Fruit fly (Drosophila melanogaster) whole organism, embryonic: ENCODE data around the gene dj-1beta.

ENCODE experiments used
- Awh ChIP-seq: fragments of 200-800 bp; sonication (Bioruptor generic); IDR thresholded peaks from 2 replicates; pipeline ENCODE4, ENCODE4 v1.3.6; 2022; ENCODE audit warnings: missing biosample characterization, missing genetic modification characterization
- BtbVII ChIP-seq: fragments of 200-800 bp; sonication (Bioruptor generic); optimal IDR thresholded peaks from 3 replicates; lab custom pipeline; 2017; ENCODE audit warnings: missing biosample characterization, mild to moderate bottlenecking, missing genetic modification characterization
- CG11696 ChIP-seq: fragments of 200-800 bp; sonication (Bioruptor generic); IDR thresholded peaks from 2 replicates; pipeline ENCODE4 v1.3.6; 2022; ENCODE audit warnings: missing biosample characterization, missing genetic modification characterization
- CG12236 ChIP-seq: fragments of 200-800 bp; sonication (Bioruptor generic); optimal IDR thresholded peaks from 2 replicates; lab custom pipeline; 2016; ENCODE audit warnings: missing biosample characterization, missing genetic modification characterization
- CG14710 ChIP-seq: fragments of 200-800 bp; sonication (Bioruptor generic); optimal IDR thresholded peaks from 3 replicates; lab custom pipeline; 2019; ENCODE audit warnings: missing biosample characterization, mild to moderate bottlenecking, missing genetic modification characterization, moderate library complexity
- CG14860 ChIP-seq: fragments of 200-800 bp; sonication (Bioruptor generic); IDR thresholded peaks from 3 replicates; pipeline ENCODE4 v1.3.6; 2022; ENCODE audit warnings: missing biosample characterization, missing genetic modification characterization; ENCODE audit not compliant: partially characterized antibody
- CG16815 ChIP-seq: fragments of 200-800 bp; sonication (Bioruptor generic); optimal IDR thresholded peaks from 3 replicates; lab custom pipeline; 2017; ENCODE audit warnings: missing biosample characterization, mild to moderate bottlenecking, missing genetic modification characterization
- CG17361 ChIP-seq: fragments of 200-800 bp; sonication (Bioruptor generic); IDR thresholded peaks from 3 replicates; pipeline ENCODE4 v1.3.6; 2022; ENCODE audit warnings: missing biosample characterization, missing genetic modification characterization
- CG1792 ChIP-seq: fragments of 200-800 bp; sonication (Bioruptor generic); optimal IDR thresholded peaks from 2 replicates; lab custom pipeline; 2016; ENCODE audit warnings: missing biosample characterization, missing genetic modification characterization
- CG2116 ChIP-seq: fragments of 200-800 bp; sonication (Bioruptor generic); optimal IDR thresholded peaks from 3 replicates; lab custom pipeline; 2018; ENCODE audit warnings: missing biosample characterization, mild to moderate bottlenecking, missing genetic modification characterization
- CG3281 ChIP-seq: fragments of 200-800 bp; sonication (Bioruptor generic); optimal IDR thresholded peaks from 3 replicates; lab custom pipeline; 2017; ENCODE audit warnings: missing biosample characterization, mild to moderate bottlenecking, missing genetic modification characterization
- CG34422 ChIP-seq: fragments of 200-800 bp; sonication (Bioruptor generic); IDR thresholded peaks from 3 replicates; pipeline ENCODE4 v1.3.6; 2022; ENCODE audit warnings: missing biosample characterization, missing genetic modification characterization
- CG4424 ChIP-seq: fragments of 200-800 bp; sonication (Bioruptor generic); optimal IDR thresholded peaks from 3 replicates; lab custom pipeline; 2016; ENCODE audit warnings: missing biosample characterization, missing genetic modification characterization
- CG4820 ChIP-seq: fragments of 200-800 bp; sonication (Bioruptor generic); optimal IDR thresholded peaks from 3 replicates; lab custom pipeline; 2016; ENCODE audit warnings: missing biosample characterization, missing genetic modification characterization
- CG5953 ChIP-seq: fragments of 200-800 bp; sonication (Bioruptor generic); IDR thresholded peaks from 2 replicates; pipeline ENCODE4 v1.3.6; 2022; ENCODE audit warnings: missing biosample characterization, missing genetic modification characterization
- CG6813 ChIP-seq: fragments of 200-800 bp; sonication (Bioruptor generic); optimal IDR thresholded peaks from 2 replicates; lab custom pipeline; 2017; ENCODE audit warnings: missing biosample characterization, missing genetic modification characterization, mild to moderate bottlenecking, moderate library complexity, missing genetic modification reagents
- CG7372 ChIP-seq: fragments of 200-800 bp; sonication (Bioruptor generic); IDR thresholded peaks from 2 replicates; pipeline ENCODE4 v1.3.6; 2022; ENCODE audit warnings: missing biosample characterization, missing genetic modification characterization
- CG7786 ChIP-seq: fragments of 200-800 bp; sonication (Bioruptor generic); optimal IDR thresholded peaks from 2 replicates; lab custom pipeline; 2016; ENCODE audit warnings: missing biosample characterization, missing genetic modification characterization
- CG7928 ChIP-seq: fragments of 200-800 bp; sonication (Bioruptor generic); optimal IDR thresholded peaks from 2 replicates; lab custom pipeline; 2017; ENCODE audit warnings: missing biosample characterization, mild to moderate bottlenecking, missing genetic modification characterization
- CG8281 ChIP-seq: fragments of 200-800 bp; sonication (Bioruptor generic); optimal IDR thresholded peaks from 2 replicates; lab custom pipeline; 2018; ENCODE audit warnings: missing biosample characterization, mild to moderate bottlenecking, missing genetic modification characterization, moderate library complexity
- CG9215 ChIP-seq: fragments of 200-800 bp; sonication (Bioruptor generic); IDR thresholded peaks from 2 replicates; pipeline ENCODE4 v1.3.6; 2022; ENCODE audit warnings: missing biosample characterization, missing genetic modification characterization
- CrebB ChIP-seq: fragments of 200-800 bp; sonication (Bioruptor generic); optimal IDR thresholded peaks from 3 replicates; lab custom pipeline; 2018; ENCODE audit warnings: missing biosample characterization, mild to moderate bottlenecking, missing genetic modification characterization
- Dp ChIP-seq: fragments of 200-800 bp; sonication (Bioruptor generic); optimal IDR thresholded peaks from 2 replicates; lab custom pipeline; 2018; ENCODE audit warnings: missing biosample characterization, mild to moderate bottlenecking, missing genetic modification characterization, moderate library complexity
- Drgx ChIP-seq: fragments of 200-800 bp; sonication (Bioruptor generic); IDR thresholded peaks from 2 replicates; pipeline ENCODE4 v1.3.6; 2022; ENCODE audit warnings: missing biosample characterization, missing genetic modification characterization
- Ets97D ChIP-seq: fragments of 200-800 bp; sonication (Bioruptor generic); optimal IDR thresholded peaks from 3 replicates; lab custom pipeline; 2016; ENCODE audit warnings: missing biosample characterization, missing genetic modification characterization
- Hr3 ChIP-seq: fragments of 200-800 bp; sonication (Bioruptor generic); optimal IDR thresholded peaks from 3 replicates; lab custom pipeline; 2016; ENCODE audit warnings: missing biosample characterization, missing genetic modification characterization
- Kr ChIP-seq: fragments of 200-800 bp; sonication (Bioruptor generic); optimal IDR thresholded peaks from 2 replicates; lab custom pipeline; 2017; ENCODE audit warnings: missing biosample characterization, mild to moderate bottlenecking, missing genetic modification characterization
- NC2α ChIP-seq: fragments of 200-800 bp; sonication (Bioruptor generic); optimal IDR thresholded peaks from 2 replicates; lab custom pipeline; 2016; ENCODE audit warnings: missing biosample characterization, missing genetic modification characterization
- Ravus ChIP-seq: fragments of 200-800 bp; sonication (Bioruptor generic); IDR thresholded peaks from 2 replicates; pipeline ENCODE4 v1.3.6; 2022; ENCODE audit warnings: missing biosample characterization, missing genetic modification characterization
- Sin3A ChIP-seq: fragments of >200 bp; optimal IDR thresholded peaks from 2 replicates; lab custom pipeline; 2018
- aop ChIP-seq: fragments of 200-800 bp; sonication (Bioruptor generic); IDR thresholded peaks from 2 replicates; pipeline ENCODE4 v1.3.6; 2022; ENCODE audit warnings: missing biosample characterization, missing genetic modification characterization
- crc ChIP-seq: fragments of 200-800 bp; sonication (Bioruptor generic); optimal IDR thresholded peaks from 2 replicates; lab custom pipeline; 2016; ENCODE audit warnings: missing biosample characterization, missing genetic modification characterization
- esg ChIP-seq: fragments of 200-800 bp; sonication (Bioruptor generic); conservative IDR thresholded peaks from 2 replicates; pipeline ENCODE4 v1.3.6; 2022; ENCODE audit warnings: missing biosample characterization, missing genetic modification characterization
- ewg ChIP-seq: fragments of 200-800 bp; sonication (Bioruptor generic); optimal IDR thresholded peaks from 3 replicates; lab custom pipeline; 2017; ENCODE audit warnings: mild to moderate bottlenecking, missing biosample characterization, missing genetic modification reagents, missing genetic modification characterization
- fru ChIP-seq: fragments of >200 bp; optimal IDR thresholded peaks from 2 replicates; lab custom pipeline; 2017
- ftz-f1 ChIP-seq: fragments of 200-800 bp; sonication (Bioruptor generic); optimal IDR thresholded peaks from 2 replicates; lab custom pipeline; 2016; ENCODE audit warnings: missing biosample characterization, missing genetic modification characterization
- grn ChIP-seq: fragments of 200-800 bp; sonication (Bioruptor generic); optimal IDR thresholded peaks from 3 replicates; lab custom pipeline; 2017; ENCODE audit warnings: missing biosample characterization, missing genetic modification characterization
- hbn ChIP-seq: fragments of 200-800 bp; sonication (Bioruptor generic); IDR thresholded peaks from 2 replicates; pipeline ENCODE4 v1.3.6; 2022; ENCODE audit warnings: missing biosample characterization, missing genetic modification characterization; ENCODE audit not compliant: partially characterized antibody
- ind ChIP-seq: fragments of 200-800 bp; sonication (Bioruptor generic); optimal IDR thresholded peaks from 3 replicates; lab custom pipeline; 2016; ENCODE audit warnings: missing biosample characterization, missing genetic modification characterization
- knrl ChIP-seq: fragments of 200-800 bp; sonication (Bioruptor generic); IDR thresholded peaks from 3 replicates; pipeline ENCODE4 v1.3.6; 2022; ENCODE audit warnings: missing biosample characterization, missing genetic modification characterization; ENCODE audit not compliant: partially characterized antibody
- nau ChIP-seq: fragments of 200-800 bp; sonication (Bioruptor generic); optimal IDR thresholded peaks from 3 replicates; lab custom pipeline; 2017; ENCODE audit warnings: missing biosample characterization, mild to moderate bottlenecking, missing genetic modification characterization, missing genetic modification reagents
- nmo ChIP-seq: fragments of 200-800 bp; sonication (Bioruptor generic); optimal IDR thresholded peaks from 2 replicates; lab custom pipeline; 2018; ENCODE audit warnings: missing biosample characterization, mild to moderate bottlenecking, missing genetic modification characterization, moderate library complexity
- nom ChIP-seq: fragments of 200-800 bp; sonication (Bioruptor generic); optimal IDR thresholded peaks from 2 replicates; lab custom pipeline; 2017; ENCODE audit warnings: missing biosample characterization, missing genetic modification characterization, mild to moderate bottlenecking, moderate library complexity, missing genetic modification reagents
- pan ChIP-seq, 4 experiments: fragments of >200 bp in 3 of 4; fragments of 200-800 bp in 1 of 4; sonication (Bioruptor generic) in 1 of 4; optimal IDR thresholded peaks in 3 of 4; IDR thresholded peaks in 1 of 4; 2 replicates each; pipeline versions ENCODE4 v1.3.6 to Lab custom; 2017 to 2022; ENCODE audit warnings: missing biosample characterization in 2 of 4, missing genetic modification characterization in 2 of 4, mixed read lengths in 1 of 4
- pnt ChIP-seq: fragments of 200-800 bp; sonication (Bioruptor generic); optimal IDR thresholded peaks from 3 replicates; lab custom pipeline; 2016; ENCODE audit warnings: missing biosample characterization, missing genetic modification characterization
- psq ChIP-seq: fragments of 200-800 bp; sonication (Bioruptor generic); optimal IDR thresholded peaks from 2 replicates; lab custom pipeline; 2017; ENCODE audit warnings: missing biosample characterization, missing genetic modification characterization
- ranshi ChIP-seq: fragments of 200-800 bp; sonication (Bioruptor generic); IDR thresholded peaks from 2 replicates; pipeline ENCODE4 v1.3.6; 2022; ENCODE audit warnings: missing biosample characterization, missing genetic modification characterization
- ro ChIP-seq: fragments of 200-800 bp; sonication (Bioruptor generic); IDR thresholded peaks from 2 replicates; pipeline ENCODE4 v1.3.6; 2022; ENCODE audit warnings: missing biosample characterization, missing genetic modification characterization
- sc ChIP-seq, 3 experiments: fragments of >200 bp in 2 of 3; fragments of 200-800 bp in 1 of 3; sonication (Bioruptor generic) in 1 of 3; optimal IDR thresholded peaks; 2 replicates in 2 of 3; 3 replicates in 1 of 3; lab custom pipeline; 2017; ENCODE audit warnings: mild to moderate bottlenecking in 1 of 3, missing biosample characterization in 1 of 3, missing genetic modification characterization in 1 of 3, missing genetic modification reagents in 1 of 3
- tap ChIP-seq: fragments of 200-800 bp; optimal IDR thresholded peaks from 3 replicates; lab custom pipeline; 2019; ENCODE audit warnings: missing biosample characterization, mild to moderate bottlenecking, missing genetic modification characterization, moderate library complexity
- zfh1 ChIP-seq: fragments of 200-800 bp; sonication (Bioruptor generic); IDR thresholded peaks from 3 replicates; pipeline ENCODE4 v1.3.6; 2022; ENCODE audit warnings: missing biosample characterization, missing genetic modification characterization
- zfh2 ChIP-seq: fragments of 200-800 bp; sonication (Bioruptor generic); optimal IDR thresholded peaks from 2 replicates; lab custom pipeline; 2016; ENCODE audit warnings: missing biosample characterization, missing genetic modification characterization

dj-1beta gene

DNA sequence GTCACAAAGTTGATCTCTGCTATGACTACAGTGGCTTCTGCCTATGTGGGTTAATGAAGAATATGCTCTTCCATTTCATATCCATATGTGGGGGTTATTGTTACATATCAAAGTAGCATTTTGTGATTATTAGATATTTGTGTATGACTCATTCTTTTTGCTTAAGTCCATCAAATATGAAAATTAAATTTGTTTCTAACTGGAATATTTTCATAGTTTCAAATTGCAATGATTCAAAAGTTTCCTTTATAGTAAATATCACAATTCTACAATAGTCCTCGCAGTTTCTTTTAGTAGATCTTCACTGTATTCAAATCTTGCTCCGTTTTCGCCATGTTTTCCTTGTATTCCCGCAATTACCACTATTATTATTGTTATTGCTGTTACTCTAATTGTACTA lies 1.7 kb upstream of the dj-1beta start (continued):
- TF ChIP-seq sc (optimal IDR thresholded peaks at IDR 0.05; lab: Kevin White, UChicago) = no peak
- TF ChIP-seq sc (GFP tag; optimal IDR thresholded peaks at IDR 0.05; lab: Kevin White, UChicago) = no peak
- TF ChIP-seq grn (GFP tag; lab: Kevin White, UChicago) = no peak
- no peak for TF ChIP-seq nau (GFP tag; lab: Kevin White, UChicago)
- 0 out of 3 replicates have a peak, but pooled peaks have one; percentile 41 for TF ChIP-seq zfh1 (GFP tag; lab: Robert Waterston, UW)
- TF ChIP-seq zfh2 = no peak
- peak; percentile 9 for TF ChIP-seq CG3281
- no peak for TF ChIP-seq CG34422 (GFP tag; lab: Robert Waterston, UW)
- no peak for TF ChIP-seq CG14860 (GFP tag; lab: Robert Waterston, UW)
- TF ChIP-seq Drgx = peak; percentile 80
- TF ChIP-seq CG6813 (GFP tag; lab: Kevin White, UChicago) = no peak
- TF ChIP-seq Ravus (GFP tag; lab: Robert Waterston, UW) = no peak
- TF ChIP-seq Awh (GFP tag; lab: Robert Waterston, UW) = 0 out of 2 replicates have a peak, but pooled peaks have one; percentile 32
- no peak for TF ChIP-seq knrl
- TF ChIP-seq nom = peak; percentile 12
- no peak for TF ChIP-seq CG1792 (GFP tag; lab: Kevin White, UChicago)
- no peak for TF ChIP-seq ftz-f1 (GFP tag; lab: Kevin White, UChicago)
- TF ChIP-seq CG16815 = no peak
- peak; percentile 4 for TF ChIP-seq CG7786
- TF ChIP-seq esg = no peak
- TF ChIP-seq aop (GFP tag; lab: Robert Waterston, UW) = no peak
- no peak for TF ChIP-seq Ets97D (GFP tag; lab: Kevin White, UChicago)
- no peak for TF ChIP-seq ranshi (GFP tag; lab: Robert Waterston, UW)
- no peak for TF ChIP-seq CG11696 (GFP tag; lab: Robert Waterston, UW)
- no peak; the same call in 2 of the 3 replicates for TF ChIP-seq CG17361 (GFP tag; lab: Robert Waterston, UW)
- peak; percentile 20 for TF ChIP-seq ind (GFP tag; lab: Kevin White, UChicago)
- no peak for TF ChIP-seq tap (tag; lab: Kevin White, UChicago)
- no peak for TF ChIP-seq Dp (GFP tag; lab: Kevin White, UChicago)
- no peak for TF ChIP-seq ro (GFP tag; lab: Robert Waterston, UW)
- no peak for TF ChIP-seq pan (optimal IDR thresholded peaks at IDR 0.05; lab: Kevin White, UChicago)
- TF ChIP-seq pan (GFP tag; optimal IDR thresholded peaks at IDR 0.05 in 1 of 2, IDR thresholded peaks at IDR 0.05 in 1 of 2) = no peak
- no peak for TF ChIP-seq CG12236
- TF ChIP-seq CG8281 (tag; lab: Kevin White, UChicago) = no peak
- no peak for TF ChIP-seq fru (lab: Kevin White, UChicago)
- no peak for TF ChIP-seq psq (GFP tag; lab: Kevin White, UChicago)
- no peak for TF ChIP-seq CG7928 (GFP tag; lab: Kevin White, UChicago)
- TF ChIP-seq CG5953 (GFP tag; lab: Robert Waterston, UW) = no peak
- TF ChIP-seq pnt (GFP tag; lab: Kevin White, UChicago) = no peak
- no peak for TF ChIP-seq Kr
- TF ChIP-seq Sin3A = no peak
- no peak for TF ChIP-seq BtbVII (GFP tag; lab: Kevin White, UChicago)
- TF ChIP-seq nmo = peak; percentile 42
- TF ChIP-seq ewg = no peak
- TF ChIP-seq NC2α (GFP tag; lab: Kevin White, UChicago) = no peak
- peak; percentile 12 for TF ChIP-seq CG4424 (GFP tag; lab: Kevin White, UChicago)
- no peak for TF ChIP-seq CG7372
- TF ChIP-seq CG4820 (GFP tag; lab: Kevin White, UChicago) = peak; percentile 8
- TF ChIP-seq CG2116 (GFP tag; lab: Kevin White, UChicago) = no peak
- no peak for TF ChIP-seq CrebB (tag; lab: Kevin White, UChicago)
- TF ChIP-seq crc (GFP tag; lab: Kevin White, UChicago) = no peak
- no peak for TF ChIP-seq CG9215
- TF ChIP-seq hbn (GFP tag; lab: Robert Waterston, UW) = no peak
- TF ChIP-seq Hr3 (GFP tag; lab: Kevin White, UChicago) = no peak
- TF ChIP-seq CG14710 (tag; lab: Kevin White, UChicago) = no peak
